Worm (Caenorhabditis elegans): Measurements from ENCODE around the gene T15B7.1.
A peak's percentile ranks its signal among the peaks of the same experiment; 100 is the strongest.

Gene T15B7.1

ce11 chrV:6799564-6799963 lies 43.0 kb upstream of the T15B7.1 start, which contains the start of gene dmsr-9:
dmsr-9 (minus strand) TSS chrV:6799664.
- no peak for TF ChIP-seq pat-9 (tag; optimal IDR thresholded peaks at IDR 0.05)
- no peak for TF ChIP-seq ceh-19 (GFP tag; optimal IDR thresholded peaks at IDR 0.05)
- no peak for TF ChIP-seq hlh-6 (tag; optimal IDR thresholded peaks at IDR 0.05)
- no peak for TF ChIP-seq ceh-45 (GFP tag; IDR thresholded peaks at IDR 0.05)
- TF ChIP-seq dve-1 (tag; optimal IDR thresholded peaks at IDR 0.05) = no peak
- TF ChIP-seq hlh-13 (GFP tag; optimal IDR thresholded peaks at IDR 0.05) = no peak
- no peak for TF ChIP-seq ceh-24 (tag; optimal IDR thresholded peaks at IDR 0.05)
- TF ChIP-seq nfya-1 (tag; optimal IDR thresholded peaks at IDR 0.05) = no peak
- no peak for TF ChIP-seq hlh-15 (tag; optimal IDR thresholded peaks at IDR 0.05)

DNA sequence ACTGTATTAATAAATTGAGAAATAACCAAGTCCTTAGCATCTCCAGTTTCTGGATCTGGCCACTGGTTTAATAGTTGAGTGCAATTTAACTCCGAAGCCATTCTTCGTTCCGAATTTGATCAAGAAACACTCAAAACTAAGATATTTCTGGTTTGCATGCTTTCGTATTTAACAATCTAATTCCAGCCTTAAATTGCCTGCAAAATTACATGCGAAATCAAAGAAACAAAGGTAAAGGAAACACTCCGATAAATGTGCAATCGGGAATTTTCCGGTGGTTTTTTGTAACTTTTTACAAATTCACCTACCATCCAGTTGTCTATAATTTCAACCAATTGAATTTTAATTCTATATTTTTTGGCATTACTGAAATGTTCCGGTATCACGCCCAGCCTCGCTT lies 40.7 kb upstream of the T15B7.1 start, which contains the start of gene dmsr-10:
dmsr-10 (minus strand) TSS at position 101 of the 400 bp plus-strand sequence.
- TF ChIP-seq pha-2 (tag; optimal IDR thresholded peaks at IDR 0.05) (no peak), unc-86 (tag; optimal IDR thresholded peaks at IDR 0.05) (no peak)

DNA sequence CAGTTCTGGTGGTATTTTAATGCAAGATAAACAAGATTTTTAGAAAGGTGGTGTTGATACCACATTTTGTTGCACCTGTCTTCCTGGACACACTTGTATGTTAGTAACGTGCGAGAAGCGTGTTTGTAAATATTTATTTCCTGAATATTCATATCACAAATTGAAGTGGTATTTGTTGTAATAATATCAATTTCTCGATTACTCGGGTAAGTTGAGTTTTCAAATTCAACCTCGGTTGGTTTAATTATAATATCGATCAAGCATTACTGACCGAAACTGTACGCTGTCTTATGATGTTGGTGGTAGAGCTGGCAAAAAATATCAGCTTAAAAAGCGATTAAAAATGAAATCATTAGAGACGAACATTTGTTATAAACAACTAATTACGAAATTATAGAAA lies 38.5 kb upstream of the T15B7.1 start, which contains the start of gene dmsr-11:
dmsr-11 (minus strand) TSS at position 101 of the 400 bp plus-strand sequence.
- TF ChIP-seq unc-42 (tag; optimal IDR thresholded peaks at IDR 0.05) = no peak
- no peak for TF ChIP-seq unc-55 (GFP tag; optimal IDR thresholded peaks at IDR 0.05)
- TF ChIP-seq ztf-16 (tag; optimal IDR thresholded peaks at IDR 0.05) = no peak
- no peak for TF ChIP-seq elt-4 (tag; optimal IDR thresholded peaks at IDR 0.05)
- no peak for TF ChIP-seq hlh-8 (tag; optimal IDR thresholded peaks at IDR 0.05)
- TF ChIP-seq zip-5 (tag; optimal IDR thresholded peaks at IDR 0.05) = no peak

DNA sequence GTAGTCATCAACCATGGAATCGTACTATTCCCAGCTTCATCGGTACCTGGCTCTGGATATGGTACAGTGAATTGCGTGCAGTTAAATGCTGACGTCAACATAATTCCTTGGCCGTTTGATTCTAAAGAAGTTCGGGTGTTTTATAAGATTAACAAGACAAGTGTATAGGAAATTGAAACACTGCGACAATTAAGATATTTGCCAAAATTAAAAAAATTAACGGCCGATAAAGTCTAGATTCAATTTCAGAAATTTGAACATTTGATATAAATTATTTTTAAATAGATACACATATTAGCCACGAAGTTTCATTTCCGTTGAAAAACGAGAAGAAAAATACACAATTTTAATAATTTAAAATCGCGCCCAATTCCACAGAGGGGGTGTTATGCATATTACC lies 36.2 kb upstream of the T15B7.1 start, which contains the start of gene dmsr-12:
dmsr-12 (minus strand) TSS at position 101 of the 400 bp plus-strand sequence.
- TF ChIP-seq fax-1 (tag; optimal IDR thresholded peaks at IDR 0.05) (no peak), ahr-1 (tag; optimal IDR thresholded peaks at IDR 0.05) (no peak), rnt-1 (tag; optimal IDR thresholded peaks at IDR 0.05) (no peak), ceh-2 (tag; optimal IDR thresholded peaks at IDR 0.05) (no peak), C38D4.7 (GFP tag; optimal IDR thresholded peaks at IDR 0.05) (no peak), pha-4 (tag; optimal IDR thresholded peaks at IDR 0.05) (no peak)

- TF ChIP-seq sdc-2 (tag; optimal IDR thresholded peaks at IDR 0.05) = no peak
- TF ChIP-seq che-1 (tag; optimal IDR thresholded peaks at IDR 0.05) = no peak
Measured at ce11 chrV:6808962-6809361, 33.6 kb upstream of the T15B7.1 start, which contains the start of gene dmsr-16. dmsr-16 (minus strand) TSS chrV:6809062.

- TF ChIP-seq elt-2 (tag; optimal IDR thresholded peaks at IDR 0.05) (peak; percentile 17), elt-4 (tag; optimal IDR thresholded peaks at IDR 0.05) (no peak)
Measured at ce11 chrV:6810091-6810490, 32.4 kb upstream of the T15B7.1 start.

DNA sequence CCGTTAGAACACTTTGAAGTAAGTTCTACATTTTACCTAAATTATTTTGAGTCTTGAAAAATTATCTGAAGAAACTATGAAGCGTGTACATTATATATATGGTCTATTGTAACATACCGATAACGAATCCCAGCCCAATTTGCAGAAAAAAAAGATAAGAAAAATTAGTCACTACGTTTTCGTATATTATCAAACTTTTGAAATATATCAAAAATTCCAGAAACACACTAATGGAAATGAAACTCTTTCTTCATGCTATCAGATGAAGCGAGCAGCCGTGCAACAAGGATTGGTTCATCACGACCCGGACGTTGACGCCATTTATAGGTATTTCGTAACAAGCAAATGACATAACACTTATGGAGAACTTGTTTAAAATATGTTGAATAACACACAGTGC lies 30.7 kb upstream of the T15B7.1 start:
- TF ChIP-seq elt-2 (tag; optimal IDR thresholded peaks at IDR 0.05) (peak; percentile 53), unc-3 (GFP tag; conservative IDR thresholded peaks at IDR 0.05) (no peak), unc-3 (tag; optimal IDR thresholded peaks at IDR 0.05) (no peak)

DNA sequence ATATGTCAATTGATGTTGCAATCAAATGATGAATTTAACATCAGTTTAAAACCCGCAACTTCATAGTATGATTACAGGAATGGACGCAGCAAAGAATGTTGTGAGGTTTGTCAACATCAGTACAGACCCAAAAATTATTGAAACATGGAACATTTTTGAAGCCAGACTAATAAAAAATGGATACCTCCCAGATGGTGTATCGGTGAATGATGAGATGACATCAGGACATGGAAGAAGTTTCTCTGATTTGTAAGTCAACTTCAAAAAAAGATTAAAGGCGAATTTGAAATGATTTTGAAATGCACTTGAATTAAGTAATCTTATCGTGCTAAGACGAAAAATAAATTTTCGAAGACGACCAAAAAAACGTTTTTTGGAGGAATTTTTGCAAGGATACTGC lies 28.7 kb upstream of the T15B7.1 start:
- no peak for TF ChIP-seq unc-86 (tag; optimal IDR thresholded peaks at IDR 0.05)
- no peak for TF ChIP-seq F13H6.1 (tag; optimal IDR thresholded peaks at IDR 0.05)
- no peak for TF ChIP-seq ahr-1 (tag; optimal IDR thresholded peaks at IDR 0.05)
- TF ChIP-seq nfya-1 (tag; optimal IDR thresholded peaks at IDR 0.05) = no peak
- TF ChIP-seq sdc-2 (tag; optimal IDR thresholded peaks at IDR 0.05) = no peak
- TF ChIP-seq T23F11.4 (GFP tag; optimal IDR thresholded peaks at IDR 0.05) = no peak
- TF ChIP-seq tbx-7 (tag; optimal IDR thresholded peaks at IDR 0.05) = no peak
- TF ChIP-seq syd-9 (tag; optimal IDR thresholded peaks at IDR 0.05) = no peak
- TF ChIP-seq ceh-18 (tag; optimal IDR thresholded peaks at IDR 0.05) = no peak
- no peak for TF ChIP-seq pax-1 (tag; optimal IDR thresholded peaks at IDR 0.05)
- no peak for TF ChIP-seq hlh-8 (tag; optimal IDR thresholded peaks at IDR 0.05)

Measured in whole organism, late embryonic.